Fruit fly (Drosophila melanogaster): ENCODE data around the gene jet.

dm6 chr2L:4907986-4908385 lies 41.6 kb downstream of the jet start:
- TF ChIP-seq insv (optimal IDR thresholded peaks at IDR 0.05) (no peak), psq (optimal IDR thresholded peaks at IDR 0.05) (no peak), h (optimal IDR thresholded peaks at IDR 0.05) (no peak)
